Fruit fly (Drosophila melanogaster): ENCODE results near the gene Mgat2.

- TF ChIP-seq CG8478 (optimal IDR thresholded peaks at IDR 0.05) (no peak), CTCF (optimal IDR thresholded peaks at IDR 0.05) (no peak)
These were observed 18.9 kb upstream of the Mgat2 start for dm6 chr3R:30040879-30041278.

All from S2 (cell line).